Worm (Caenorhabditis elegans): ENCODE data around the gene F47D2.11.
"Not testable (repeated sequence)": the region's sequence is repeated elsewhere in the genome, so short reads cannot be mapped to it uniquely, and the experiment has no call there.

ce11 chrV:4278735-4279134 lies 17.1 kb downstream of the F47D2.11 start, which contains the start of gene srt-20:
- TF ChIP-seq ceh-6 (GFP tag; optimal IDR thresholded peaks at IDR 0.05); pqm-1 (tag; optimal IDR thresholded peaks at IDR 0.05); syd-9 (tag; optimal IDR thresholded peaks at IDR 0.05); nhr-11 (tag; optimal IDR thresholded peaks at IDR 0.05); fkh-10 (GFP tag; optimal IDR thresholded peaks at IDR 0.05); F13H6.1 (tag; optimal IDR thresholded peaks at IDR 0.05); pha-4 (tag; optimal IDR thresholded peaks at IDR 0.05); ama-1 (optimal IDR thresholded peaks at IDR 0.05); ceh-19 (GFP tag; optimal IDR thresholded peaks at IDR 0.05); ztf-16 (tag; optimal IDR thresholded peaks at IDR 0.05); pros-1 (tag; optimal IDR thresholded peaks at IDR 0.05): not testable (repeated sequence)
